Worm (Caenorhabditis elegans) whole organism, L1 larva: ENCODE data around the gene H01M10.1.

ENCODE experiments used
- Y116A8C.19 ChIP-seq: sonication (generic microtip); optimal IDR thresholded peaks from 2 replicates; lab custom pipeline; 2016; ENCODE audit warnings: missing compliant biosample characterization, missing genetic modification characterization, borderline replicate concordance
- alr-1 ChIP-seq: fragments of 200-800 bp; sonication (Bioruptor generic); optimal IDR thresholded peaks from 2 replicates; lab custom pipeline; 2018; ENCODE audit warnings: borderline replicate concordance, mild to moderate bottlenecking, missing genetic modification characterization, missing compliant biosample characterization
- ama-1 ChIP-seq: fragments of 150-350 bp; optimal IDR thresholded peaks from 2 replicates; lab custom pipeline; 2014
- blmp-1 ChIP-seq: fragments of 150-350 bp; optimal IDR thresholded peaks from 2 replicates; lab custom pipeline; 2014; ENCODE audit warnings: missing biosample characterization, missing genetic modification characterization
- ceh-82 ChIP-seq, 3 experiments: fragments of 150-350 bp in 1 of 3; sonication (generic microtip) in 2 of 3; optimal IDR thresholded peaks; 2 replicates each; lab custom pipeline; 2014 to 2017; ENCODE audit warnings: missing biosample characterization in 3 of 3, missing genetic modification characterization in 3 of 3
- ceh-90 ChIP-seq: sonication (generic microtip); optimal IDR thresholded peaks from 2 replicates; lab custom pipeline; 2016; ENCODE audit warnings: missing genetic modification characterization, missing compliant biosample characterization
- ces-1 ChIP-seq: fragments of 150-350 bp; optimal IDR thresholded peaks from 2 replicates; lab custom pipeline; 2014; ENCODE audit warnings: missing biosample characterization, missing genetic modification reagents, missing genetic modification characterization
- dsc-1 ChIP-seq: sonication (generic microtip); optimal IDR thresholded peaks from 2 replicates; lab custom pipeline; 2016; ENCODE audit warnings: mild to moderate bottlenecking, missing genetic modification characterization, missing compliant biosample characterization
- efl-1 ChIP-seq, 4 experiments: fragments of 150-350 bp; optimal IDR thresholded peaks in 3 of 4; peaks in 1 of 4; 1 replicate in 1 of 4; 2 replicates in 3 of 4; lab custom pipeline; 2014; ENCODE audit warnings: missing biosample characterization in 2 of 4, missing genetic modification characterization in 2 of 4, missing genetic modification reagents in 2 of 4
- egl-27 ChIP-seq, 2 experiments: fragments of 150-350 bp in 1 of 2; sonication (generic microtip); optimal IDR thresholded peaks; 3 replicates each; lab custom pipeline; 2017 to 2018; ENCODE audit warnings: missing biosample characterization in 2 of 2, missing genetic modification characterization in 2 of 2, missing genetic modification reagents in 2 of 2
- elt-3 ChIP-seq, 6 experiments: fragments of 150-350 bp in 1 of 6; sonication (generic microtip); optimal IDR thresholded peaks; 2 replicates each; lab custom pipeline; 2017 to 2018; ENCODE audit warnings: missing biosample characterization in 6 of 6, missing genetic modification characterization in 6 of 6, inconsistent platforms in 1 of 6
- ets-5 ChIP-seq: fragments of 200-800 bp; sonication (Bioruptor generic); IDR thresholded peaks from 2 replicates; pipeline ENCODE4 v1.3.6; 2022; ENCODE audit warnings: missing genetic modification characterization, missing compliant biosample characterization
- fkh-10 ChIP-seq: sonication (generic microtip); optimal IDR thresholded peaks from 2 replicates; lab custom pipeline; 2017; ENCODE audit warnings: missing biosample characterization, missing genetic modification reagents, missing genetic modification characterization
- hlh-17 ChIP-seq: fragments of 200-800 bp; sonication (Bioruptor generic); optimal IDR thresholded peaks from 2 replicates; lab custom pipeline; 2018; ENCODE audit warnings: missing genetic modification characterization, mild to moderate bottlenecking, missing compliant biosample characterization, moderate library complexity, borderline replicate concordance
- hlh-4 ChIP-seq: sonication (generic microtip); optimal IDR thresholded peaks from 2 replicates; lab custom pipeline; 2016; ENCODE audit warnings: mild to moderate bottlenecking, missing genetic modification characterization, missing compliant biosample characterization
- hpl-2 ChIP-seq: fragments of 150-350 bp; optimal IDR thresholded peaks from 2 replicates; lab custom pipeline; 2014; ENCODE audit warnings: missing biosample characterization, missing genetic modification reagents, missing genetic modification characterization
- jun-1 ChIP-seq: fragments of 150-350 bp; optimal IDR thresholded peaks from 2 replicates; lab custom pipeline; 2014; ENCODE audit warnings: missing biosample characterization, missing genetic modification reagents, missing genetic modification characterization
- lin-14 ChIP-seq: fragments of 200-800 bp; sonication (Bioruptor generic); optimal IDR thresholded peaks from 2 replicates; lab custom pipeline; 2018; ENCODE audit warnings: mild to moderate bottlenecking, missing genetic modification characterization, moderate library complexity, missing compliant biosample characterization
- lin-35 ChIP-seq, 2 experiments: fragments of 150-350 bp; optimal IDR thresholded peaks; 2 replicates each; lab custom pipeline; 2014; ENCODE audit warnings: missing biosample characterization in 2 of 2, missing genetic modification characterization in 2 of 2, missing genetic modification reagents in 2 of 2
- lsy-2 ChIP-seq, 2 experiments: fragments of 150-350 bp; optimal IDR thresholded peaks; 2 replicates each; lab custom pipeline; 2014; ENCODE audit warnings: missing biosample characterization in 2 of 2, missing genetic modification characterization in 2 of 2
- mab-9 ChIP-seq: fragments of 200-800 bp; sonication (Bioruptor generic); IDR thresholded peaks from 2 replicates; pipeline ENCODE4 v1.3.6; 2022; ENCODE audit warnings: missing genetic modification reagents, missing genetic modification characterization, missing compliant biosample characterization
- mdl-1 ChIP-seq, 2 experiments: fragments of 150-350 bp; optimal IDR thresholded peaks; 2 replicates each; lab custom pipeline; 2014 to 2017; ENCODE audit warnings: missing biosample characterization in 2 of 2, missing genetic modification characterization in 2 of 2, inconsistent platforms in 1 of 2
- mef-2 ChIP-seq: fragments of 150-350 bp; optimal IDR thresholded peaks from 2 replicates; lab custom pipeline; 2014; ENCODE audit warnings: missing biosample characterization, missing genetic modification characterization
- mep-1 ChIP-seq: fragments of 150-350 bp; optimal IDR thresholded peaks from 2 replicates; lab custom pipeline; 2014; ENCODE audit warnings: missing biosample characterization, missing genetic modification characterization
- nhr-11 ChIP-seq: fragments of 150-350 bp; optimal IDR thresholded peaks from 2 replicates; lab custom pipeline; 2014; ENCODE audit warnings: missing biosample characterization, missing genetic modification characterization
- nhr-12 ChIP-seq: sonication (generic microtip); optimal IDR thresholded peaks from 2 replicates; lab custom pipeline; 2017; ENCODE audit warnings: missing biosample characterization, missing genetic modification characterization
- nhr-20 ChIP-seq: sonication (generic microtip); optimal IDR thresholded peaks from 2 replicates; lab custom pipeline; 2016; ENCODE audit warnings: mild to moderate bottlenecking, missing genetic modification characterization, missing compliant biosample characterization
- nhr-28 ChIP-seq: fragments of 150-350 bp; optimal IDR thresholded peaks from 2 replicates; lab custom pipeline; 2014; ENCODE audit warnings: missing biosample characterization, missing genetic modification characterization
- nhr-47 ChIP-seq: sonication (generic microtip); optimal IDR thresholded peaks from 2 replicates; lab custom pipeline; 2016; ENCODE audit warnings: mild to moderate bottlenecking, missing genetic modification characterization, moderate library complexity, missing compliant biosample characterization
- nhr-71 ChIP-seq: sonication (generic microtip); optimal IDR thresholded peaks from 2 replicates; lab custom pipeline; 2016; ENCODE audit warnings: mild to moderate bottlenecking, missing genetic modification characterization, moderate library complexity, missing compliant biosample characterization
- nhr-77 ChIP-seq: fragments of 150-350 bp; optimal IDR thresholded peaks from 2 replicates; lab custom pipeline; 2014; ENCODE audit warnings: missing biosample characterization, missing genetic modification characterization
- nhr-85 ChIP-seq: sonication (generic microtip); peaks from one replicate; lab custom pipeline; 2016; ENCODE audit warnings: missing genetic modification characterization, inconsistent platforms, missing compliant biosample characterization
- pag-3 ChIP-seq: sonication (generic microtip); optimal IDR thresholded peaks from 2 replicates; lab custom pipeline; 2017; ENCODE audit warnings: missing genetic modification characterization, mild to moderate bottlenecking, missing compliant biosample characterization, antibody characterized with exemption, borderline replicate concordance; ENCODE audit not compliant: insufficient read depth
- rnt-1 ChIP-seq: sonication (generic microtip); optimal IDR thresholded peaks from 2 replicates; lab custom pipeline; 2016; ENCODE audit warnings: mild to moderate bottlenecking, missing genetic modification characterization, moderate library complexity, missing compliant biosample characterization
- skn-1 ChIP-seq: fragments of 150-350 bp; optimal IDR thresholded peaks from 2 replicates; lab custom pipeline; 2014; ENCODE audit warnings: missing biosample characterization, missing genetic modification characterization
- snu-23 ChIP-seq: sonication (generic microtip); optimal IDR thresholded peaks from 2 replicates; lab custom pipeline; 2016; ENCODE audit warnings: missing genetic modification characterization, missing compliant biosample characterization
- sox-4 ChIP-seq: sonication (generic microtip); optimal IDR thresholded peaks from 2 replicates; lab custom pipeline; 2016; ENCODE audit warnings: missing genetic modification characterization, missing compliant biosample characterization
- swsn-7 ChIP-seq: sonication (generic microtip); optimal IDR thresholded peaks from 2 replicates; lab custom pipeline; 2016; ENCODE audit warnings: missing genetic modification characterization, missing compliant biosample characterization
- unc-130 ChIP-seq: fragments of 150-350 bp; optimal IDR thresholded peaks from 2 replicates; lab custom pipeline; 2017; ENCODE audit warnings: missing biosample characterization, missing genetic modification characterization, inconsistent platforms
- unc-62 ChIP-seq: fragments of 150-350 bp; optimal IDR thresholded peaks from 2 replicates; lab custom pipeline; 2014; ENCODE audit warnings: missing biosample characterization, missing genetic modification reagents, missing genetic modification characterization
- unc-86 ChIP-seq: sonication (generic microtip); optimal IDR thresholded peaks from 2 replicates; lab custom pipeline; 2016; ENCODE audit warnings: missing genetic modification characterization, missing compliant biosample characterization
- zip-4 ChIP-seq: fragments of 200-800 bp; sonication (Bioruptor generic); optimal IDR thresholded peaks from 2 replicates; lab custom pipeline; 2018; ENCODE audit warnings: mild to moderate bottlenecking, missing genetic modification characterization, moderate library complexity, missing compliant biosample characterization
- ztf-4 ChIP-seq: fragments of 150-350 bp; optimal IDR thresholded peaks from 2 replicates; lab custom pipeline; 2014; ENCODE audit warnings: missing biosample characterization, missing genetic modification characterization

H01M10.1 gene

DNA sequence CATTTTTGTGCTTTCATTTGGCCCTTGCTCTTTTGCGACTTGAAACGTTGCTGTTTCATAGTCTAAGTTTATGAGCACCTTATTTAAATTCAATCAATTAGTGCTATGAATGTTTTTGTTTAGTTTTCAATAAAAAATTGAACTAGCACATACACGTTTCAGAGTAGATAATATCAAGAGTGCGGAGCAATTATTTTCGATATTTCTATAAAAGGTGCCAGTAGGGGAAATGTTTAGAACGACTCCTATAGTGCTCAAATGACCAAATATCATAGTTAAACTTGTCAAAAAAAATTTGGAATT lies 15.3 kb upstream of the H01M10.1 start:
- TF ChIP-seq efl-1 (optimal IDR thresholded peaks at IDR 0.05; lab: Kevin White, UChicago) (no peak), efl-1 (GFP tag; optimal IDR thresholded peaks at IDR 0.05 in 1 of 2; lab: Kevin White, UChicago) (peak in 1 of 2 experiments; percentile 93), ceh-90 (tag; lab: Kevin White, UChicago) (no peak)

DNA sequence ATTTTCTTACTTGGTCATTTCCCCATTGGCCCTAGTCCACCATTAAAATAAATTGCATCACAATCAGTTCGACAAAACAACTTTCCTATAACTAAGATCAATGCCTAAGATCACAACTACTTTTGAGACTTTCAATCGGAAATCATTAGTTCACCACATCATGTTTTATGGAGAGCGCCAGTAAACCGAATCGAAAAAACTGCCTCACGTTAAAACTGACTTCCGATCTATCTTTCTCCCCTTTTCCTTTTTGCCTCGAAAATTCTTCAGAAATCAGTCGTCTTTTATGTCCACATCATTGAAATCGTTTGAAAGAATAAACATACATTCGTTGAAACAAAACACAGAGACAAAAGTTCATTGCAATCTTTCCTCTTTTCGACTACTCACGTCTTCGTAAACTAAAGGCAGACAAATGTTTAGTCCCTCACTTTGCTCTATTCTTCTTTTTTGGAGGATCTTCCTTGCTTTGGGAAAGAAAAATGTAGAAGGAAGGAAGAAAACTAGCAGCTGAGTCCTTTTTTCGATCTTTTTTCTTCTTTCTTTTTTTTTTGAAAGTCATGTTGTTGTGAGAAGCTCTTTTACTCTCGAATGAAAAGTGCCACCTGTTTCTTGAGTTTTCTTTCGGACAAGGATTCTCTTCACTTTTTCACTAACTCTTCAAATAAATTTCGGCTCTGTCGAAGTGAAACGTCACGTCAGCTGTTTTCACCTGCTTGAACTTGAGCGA lies 14.8 kb upstream of the H01M10.1 start:
- TF ChIP-seq pag-3 (peak; percentile 28), fkh-10 (peak; percentile 72), mep-1 (tag; lab: Kevin White, UChicago) (peak; percentile 32), snu-23 (peak; percentile 32), ces-1 (GFP tag; lab: Kevin White, UChicago) (no peak), egl-27 (tag; optimal IDR thresholded peaks at IDR 0.05; lab: Kevin White, UChicago) (no peak), nhr-11 (tag; lab: Kevin White, UChicago) (no peak), hlh-4 (no peak), mef-2 (no peak), nhr-20 (no peak), swsn-7 (peak; percentile 3), ceh-90 (tag; lab: Kevin White, UChicago) (no peak), ztf-4 (tag; lab: Kevin White, UChicago) (no peak), elt-3 (tag; optimal IDR thresholded peaks at IDR 0.05; lab: Kevin White, UChicago) (peak in 2 of 6 experiments; percentile 5 to 8), blmp-1 (peak; percentile 71), efl-1 (optimal IDR thresholded peaks at IDR 0.05; lab: Kevin White, UChicago) (peak in 1 of 2 experiments; percentile 13), efl-1 (GFP tag; optimal IDR thresholded peaks at IDR 0.05 in 1 of 2; lab: Kevin White, UChicago) (no peak), Y116A8C.19 (tag; lab: Kevin White, UChicago) (no peak), nhr-85 (tag; lab: Kevin White, UChicago) (peak; percentile 70), lin-14 (GFP tag; lab: Kevin White, UChicago) (peak; percentile 68), unc-130 (tag; lab: Kevin White, UChicago) (peak; percentile 13), hlh-17 (GFP tag; lab: Kevin White, UChicago) (no peak), nhr-71 (tag; lab: Kevin White, UChicago) (peak; percentile 68), nhr-12 (tag; lab: Kevin White, UChicago) (no peak), lsy-2 (tag; optimal IDR thresholded peaks at IDR 0.05; lab: Kevin White, UChicago) (peak; percentile 10 to 46), nhr-47 (tag; lab: Kevin White, UChicago) (peak; percentile 39), ceh-82 (tag; optimal IDR thresholded peaks at IDR 0.05; lab: Kevin White, UChicago) (peak in 1 of 3 experiments; percentile 21), rnt-1 (tag; lab: Kevin White, UChicago) (peak; percentile 72)
- TF ChIP-seq, all 84 proteins: peak for 16

DNA sequence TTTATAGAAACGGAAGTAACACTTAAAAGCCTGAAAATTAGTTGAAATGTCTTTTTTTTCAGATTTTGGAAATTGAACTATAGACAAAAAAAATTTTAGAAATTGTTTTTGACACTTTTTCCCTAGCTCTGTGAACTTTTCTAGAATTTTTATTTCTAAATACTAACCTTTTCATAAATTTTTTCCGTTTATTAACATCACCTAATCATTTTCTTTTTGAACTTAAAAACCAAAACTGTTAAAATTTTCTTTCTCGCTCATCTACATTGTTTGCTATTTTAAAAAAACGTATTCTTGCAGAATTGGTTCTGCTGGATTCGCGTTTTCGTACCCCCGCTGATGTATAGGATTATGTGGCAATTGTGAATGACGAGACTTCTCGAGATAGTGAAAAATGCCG lies 13.3 kb upstream of the H01M10.1 start, which contains the start of the genes nhr-40 and T03G6.7:
TSS of gene nhr-40 (plus strand) at position 301 of the 400 bp plus-strand sequence.
TSS of gene T03G6.7 (plus strand) at position 337 of the 400 bp plus-strand sequence.
- TF ChIP-seq Y116A8C.19 (tag; lab: Kevin White, UChicago) (no peak), nhr-77 (tag; lab: Kevin White, UChicago) (no peak), lin-14 (GFP tag; lab: Kevin White, UChicago) (no peak), pag-3 (no peak), sox-4 (no peak), mef-2 (no peak), jun-1 (tag; lab: Kevin White, UChicago) (no peak), egl-27 (tag; optimal IDR thresholded peaks at IDR 0.05; lab: Kevin White, UChicago) (no peak), skn-1 (no peak)

DNA sequence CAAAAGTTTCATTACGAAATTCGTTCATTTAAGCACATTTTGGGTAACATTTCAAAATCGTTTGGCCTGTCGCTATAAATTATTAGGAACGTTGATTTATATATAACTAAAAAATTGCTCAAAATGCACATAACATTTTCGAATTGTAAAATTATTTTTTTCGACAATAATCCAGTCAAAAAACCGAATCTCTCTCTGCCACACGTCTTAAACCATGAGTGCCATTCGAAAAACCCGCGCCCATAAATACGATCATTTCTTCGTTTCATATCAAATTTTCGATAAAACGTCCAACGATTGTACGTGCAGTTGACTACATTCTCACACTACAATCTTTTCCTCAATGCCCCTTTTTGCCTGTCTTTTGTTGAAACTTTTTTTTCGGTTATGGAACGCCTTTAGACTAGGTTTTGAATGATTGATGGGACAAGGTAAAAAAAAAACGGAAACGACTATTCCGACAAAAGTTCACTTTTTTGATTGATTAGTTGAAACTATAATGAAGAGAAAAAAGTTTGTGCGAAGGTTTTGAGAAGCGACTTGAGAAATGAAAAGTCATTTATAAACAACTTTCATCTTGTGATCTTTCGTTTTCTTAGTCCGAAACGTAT lies 12.4 kb upstream of the H01M10.1 start:
- no peak for TF ChIP-seq mab-9 (GFP tag; lab: Robert Waterston, UW)
- no peak for TF ChIP-seq hpl-2
- peak in 1 of 2 experiments; percentile 11 for TF ChIP-seq lsy-2 (tag; optimal IDR thresholded peaks at IDR 0.05; lab: Kevin White, UChicago)
- no peak for TF ChIP-seq nhr-85 (tag; lab: Kevin White, UChicago)
- TF ChIP-seq sox-4, result no peak
- no peak for TF ChIP-seq zip-4 (GFP tag; lab: Kevin White, UChicago)
- peak in 1 of 2 experiments; percentile 4 for TF ChIP-seq mdl-1 (tag; optimal IDR thresholded peaks at IDR 0.05; lab: Kevin White, UChicago)
- TF ChIP-seq ets-5 (GFP tag; lab: Robert Waterston, UW), result no peak
- TF ChIP-seq nhr-28 (tag; lab: Kevin White, UChicago), result no peak
- TF ChIP-seq unc-130 (tag; lab: Kevin White, UChicago), result no peak
- no peak for TF ChIP-seq mef-2
- no peak for TF ChIP-seq alr-1 (tag; lab: Kevin White, UChicago)
- TF ChIP-seq unc-86 (tag; lab: Kevin White, UChicago), result no peak
- TF ChIP-seq unc-62 (GFP tag; lab: Kevin White, UChicago), result no peak
- TF ChIP-seq ama-1 (lab: Kevin White, UChicago), result no peak
- no peak for TF ChIP-seq dsc-1 (tag; lab: Kevin White, UChicago)
- TF ChIP-seq lin-35 (GFP tag; optimal IDR thresholded peaks at IDR 0.05; lab: Kevin White, UChicago), result peak in 1 of 2 experiments; percentile 7
- TF ChIP-seq skn-1, result no peak
- no peak for TF ChIP-seq fkh-10
